Worm (Caenorhabditis elegans) whole organism, mixed stage, embryonic: ENCODE results near the gene ZK381.8.
A peak's percentile ranks its signal among the peaks of the same experiment; 100 is the strongest.

Experiments
- M03D4.4 ChIP-seq: sonication (generic microtip); optimal IDR thresholded peaks from 2 replicates; lab custom pipeline; 2017; ENCODE audit warnings: mild to moderate bottlenecking, missing genetic modification characterization, missing compliant biosample characterization
- bed-3 ChIP-seq: fragments of 200-800 bp; sonication (Bioruptor generic); optimal IDR thresholded peaks from 3 replicates; lab custom pipeline; 2018; ENCODE audit warnings: mild to moderate bottlenecking, missing genetic modification characterization, moderate library complexity, missing compliant biosample characterization
- blmp-1 ChIP-seq: fragments of 150-350 bp; optimal IDR thresholded peaks from 2 replicates; lab custom pipeline; 2014; ENCODE audit warnings: missing biosample characterization, missing genetic modification characterization
- ceh-39 ChIP-seq: fragments of 150-350 bp; optimal IDR thresholded peaks from 2 replicates; lab custom pipeline; 2014; ENCODE audit warnings: missing biosample characterization, missing genetic modification characterization
- ceh-43 ChIP-seq: fragments of 200-800 bp; sonication (Bioruptor generic); optimal IDR thresholded peaks from 2 replicates; lab custom pipeline; 2018; ENCODE audit warnings: mild to moderate bottlenecking, missing genetic modification characterization, moderate library complexity, missing compliant biosample characterization
- ceh-83 ChIP-seq: fragments of 200-800 bp; sonication (Bioruptor generic); optimal IDR thresholded peaks from 2 replicates; lab custom pipeline; 2018; ENCODE audit warnings: mild to moderate bottlenecking, missing genetic modification characterization, missing compliant biosample characterization
- ces-1 ChIP-seq: fragments of 150-350 bp; optimal IDR thresholded peaks from 2 replicates; lab custom pipeline; 2014; ENCODE audit warnings: missing biosample characterization, missing genetic modification reagents, missing genetic modification characterization
- cnd-1 ChIP-seq: fragments of 200-800 bp; sonication (Bioruptor generic); optimal IDR thresholded peaks from 2 replicates; lab custom pipeline; 2018; ENCODE audit warnings: mild to moderate bottlenecking, missing genetic modification characterization, missing compliant biosample characterization
- elt-1 ChIP-seq: sonication (generic microtip); optimal IDR thresholded peaks from 2 replicates; lab custom pipeline; 2017; ENCODE audit warnings: missing genetic modification characterization, mild to moderate bottlenecking, missing compliant biosample characterization, antibody characterized with exemption, moderate library complexity, borderline replicate concordance; ENCODE audit not compliant: insufficient read depth
- elt-3 ChIP-seq: fragments of 150-350 bp; optimal IDR thresholded peaks from 2 replicates; lab custom pipeline; 2014; ENCODE audit warnings: missing biosample characterization, missing genetic modification characterization
- hlh-1 ChIP-seq: fragments of 150-350 bp; optimal IDR thresholded peaks from 2 replicates; lab custom pipeline; 2014; ENCODE audit warnings: missing biosample characterization, missing genetic modification reagents, missing genetic modification characterization
- lin-13 ChIP-seq: fragments of 150-350 bp; optimal IDR thresholded peaks from 2 replicates; lab custom pipeline; 2014; ENCODE audit warnings: missing biosample characterization, missing genetic modification characterization
- mab-5 ChIP-seq: fragments of 150-350 bp; optimal IDR thresholded peaks from 2 replicates; lab custom pipeline; 2014; ENCODE audit warnings: missing biosample characterization, missing genetic modification characterization
- mep-1 ChIP-seq: fragments of 150-350 bp; optimal IDR thresholded peaks from 2 replicates; lab custom pipeline; 2017; ENCODE audit warnings: missing biosample characterization, missing genetic modification reagents, missing genetic modification characterization, inconsistent platforms
- mls-2 ChIP-seq: sonication (generic microtip); optimal IDR thresholded peaks from 2 replicates; lab custom pipeline; 2016; ENCODE audit warnings: mild to moderate bottlenecking, missing genetic modification characterization, moderate library complexity, missing compliant biosample characterization
- nhr-2 ChIP-seq: fragments of 150-350 bp; optimal IDR thresholded peaks from 2 replicates; lab custom pipeline; 2014; ENCODE audit warnings: missing biosample characterization, missing genetic modification characterization
- nhr-28 ChIP-seq: fragments of 150-350 bp; optimal IDR thresholded peaks from 2 replicates; lab custom pipeline; 2014; ENCODE audit warnings: missing biosample characterization, missing genetic modification characterization
- nhr-76 ChIP-seq: sonication (generic microtip); optimal IDR thresholded peaks from 2 replicates; lab custom pipeline; 2017; ENCODE audit warnings: missing biosample characterization, missing genetic modification characterization
- pha-4 ChIP-seq: fragments of 150-350 bp; optimal IDR thresholded peaks from 2 replicates; lab custom pipeline; 2018; ENCODE audit warnings: missing biosample characterization, missing genetic modification reagents, missing genetic modification characterization
- sptf-1 ChIP-seq: sonication (generic microtip); optimal IDR thresholded peaks from 2 replicates; lab custom pipeline; 2017; ENCODE audit warnings: mild to moderate bottlenecking, missing genetic modification characterization, moderate library complexity, missing compliant biosample characterization
- tbx-8 ChIP-seq: fragments of 200-800 bp; sonication (Bioruptor generic); optimal IDR thresholded peaks from 2 replicates; lab custom pipeline; 2018; ENCODE audit warnings: mild to moderate bottlenecking, missing genetic modification characterization, moderate library complexity, missing compliant biosample characterization
- unc-120 ChIP-seq: sonication (generic microtip); optimal IDR thresholded peaks from 2 replicates; lab custom pipeline; 2017; ENCODE audit warnings: missing genetic modification characterization, missing compliant biosample characterization; ENCODE audit not compliant: poor library complexity, severe bottlenecking
- unc-39 ChIP-seq: fragments of 150-350 bp; optimal IDR thresholded peaks from 2 replicates; lab custom pipeline; 2014; ENCODE audit warnings: missing biosample characterization, missing genetic modification characterization
- zip-8 ChIP-seq: fragments of 150-350 bp; optimal IDR thresholded peaks from 2 replicates; lab custom pipeline; 2014; ENCODE audit warnings: missing biosample characterization, missing genetic modification characterization
- ztf-11 ChIP-seq: fragments of 150-350 bp; optimal IDR thresholded peaks from 2 replicates; lab custom pipeline; 2014; ENCODE audit warnings: missing biosample characterization, missing genetic modification characterization

ZK381.8 gene

ce11 chrIV:7012214-7012613 is 42.0 kb upstream of the ZK381.8 start:
- no peak for TF ChIP-seq nhr-76 (tag; lab: Kevin White, UChicago)
- no peak for TF ChIP-seq tbx-8 (GFP tag; lab: Kevin White, UChicago)
- peak; percentile 99 for TF ChIP-seq zip-8 (tag; lab: Kevin White, UChicago)

ce11 chrIV:7011728-7012127 is 41.6 kb upstream of the ZK381.8 start, which contains the start of gene trxr-1:
TSS of gene trxr-1 (plus strand) at chrIV:7011954.
- TF ChIP-seq hlh-1 (tag; lab: Kevin White, UChicago) (peak; percentile 12), unc-120 (tag; lab: Kevin White, UChicago) (no peak), mep-1 (tag; lab: Kevin White, UChicago) (no peak), ceh-39 (no peak), elt-1 (tag; lab: Kevin White, UChicago) (no peak)
- TF ChIP-seq, all 35 proteins: peak for 1

- TF ChIP-seq mls-2: no peak
- TF ChIP-seq unc-39 (tag; lab: Kevin White, UChicago): no peak
These were observed 40.7 kb upstream of the ZK381.8 start, which contains the start of gene C25A8.1 for ce11 chrIV:7010835-7011234. TSS of gene C25A8.1 (plus strand) at chrIV:7011135.

ce11 chrIV:7010195-7010594 is 40.0 kb upstream of the ZK381.8 start:
- TF ChIP-seq nhr-76 (tag; lab: Kevin White, UChicago) (no peak), mab-5 (tag; lab: Kevin White, UChicago) (no peak), ceh-39 (no peak), sptf-1 (tag; lab: Kevin White, UChicago) (no peak), elt-3 (tag; lab: Kevin White, UChicago) (no peak)

- TF ChIP-seq M03D4.4 (tag; lab: Kevin White, UChicago): no peak
- no peak for TF ChIP-seq ztf-11 (tag; lab: Kevin White, UChicago)
- TF ChIP-seq nhr-28 (tag; lab: Kevin White, UChicago): no peak
- no peak for TF ChIP-seq sptf-1 (tag; lab: Kevin White, UChicago)
- no peak for TF ChIP-seq nhr-76 (tag; lab: Kevin White, UChicago)
- no peak for TF ChIP-seq cnd-1 (tag; lab: Kevin White, UChicago)
- TF ChIP-seq elt-1 (tag; lab: Kevin White, UChicago): no peak
- TF ChIP-seq zip-8 (tag; lab: Kevin White, UChicago): no peak
- TF ChIP-seq, all 35 proteins: peak for 0
These were observed 39.4 kb upstream of the ZK381.8 start, which contains the start of gene C25A8.2 for ce11 chrIV:7009531-7009930. TSS of gene C25A8.2 (plus strand) at chrIV:7009831.

- no peak for TF ChIP-seq bed-3 (GFP tag; lab: Kevin White, UChicago)
- no peak for TF ChIP-seq blmp-1 (tag; lab: Kevin White, UChicago)
- TF ChIP-seq cnd-1 (tag; lab: Kevin White, UChicago): no peak
- TF ChIP-seq nhr-76 (tag; lab: Kevin White, UChicago): no peak
- TF ChIP-seq unc-39 (tag; lab: Kevin White, UChicago): no peak
These were observed 33.2 kb upstream of the ZK381.8 start, which contains the start of gene cht-3 for ce11 chrIV:7003323-7003722. TSS of gene cht-3 (plus strand) at chrIV:7003623.

- TF ChIP-seq sptf-1 (tag; lab: Kevin White, UChicago): no peak
- TF ChIP-seq ceh-43 (GFP tag; lab: Kevin White, UChicago): no peak
- no peak for TF ChIP-seq M03D4.4 (tag; lab: Kevin White, UChicago)
- TF ChIP-seq nhr-2 (tag; lab: Kevin White, UChicago): no peak
- no peak for TF ChIP-seq tbx-8 (GFP tag; lab: Kevin White, UChicago)
- no peak for TF ChIP-seq ces-1
- no peak for TF ChIP-seq elt-1 (tag; lab: Kevin White, UChicago)
- no peak for TF ChIP-seq lin-13
- TF ChIP-seq mep-1 (tag; lab: Kevin White, UChicago): no peak
- TF ChIP-seq elt-3 (tag; lab: Kevin White, UChicago): no peak
- no peak for TF ChIP-seq ceh-83 (GFP tag; lab: Kevin White, UChicago)
- TF ChIP-seq pha-4 (tag; lab: Kevin White, UChicago): no peak
- TF ChIP-seq blmp-1 (tag; lab: Kevin White, UChicago): no peak
These were observed 29.0 kb upstream of the ZK381.8 start, which contains the start of gene C25A8.5 for ce11 chrIV:6999206-6999605. TSS of gene C25A8.5 (plus strand) at chrIV:6999506.
